Fruit fly (Drosophila melanogaster) whole organism, embryonic: ENCODE data around the gene CG34134.
A peak's percentile ranks its signal among the peaks of the same experiment; 100 is the strongest.

Source experiments
- Asciz ChIP-seq: fragments of 200-800 bp; sonication (Bioruptor generic); optimal IDR thresholded peaks from 2 replicates; lab custom pipeline; 2017; ENCODE audit warnings: missing biosample characterization, mild to moderate bottlenecking, missing genetic modification characterization, missing genetic modification reagents
- CG10543 ChIP-seq: fragments of 200-800 bp; sonication (Bioruptor generic); optimal IDR thresholded peaks from 3 replicates; lab custom pipeline; 2017; ENCODE audit warnings: missing biosample characterization, mild to moderate bottlenecking, missing genetic modification characterization, moderate library complexity
- CG11247 ChIP-seq: fragments of 200-800 bp; sonication (Bioruptor generic); IDR thresholded peaks from 2 replicates; pipeline ENCODE4 v1.3.6; 2022; ENCODE audit warnings: missing biosample characterization, missing genetic modification characterization
- CG12071 ChIP-seq: fragments of 200-800 bp; sonication (Bioruptor generic); optimal IDR thresholded peaks from 3 replicates; lab custom pipeline; 2018; ENCODE audit warnings: missing biosample characterization, mild to moderate bottlenecking, missing genetic modification characterization
- CG12219 ChIP-seq: fragments of 200-800 bp; sonication (Bioruptor generic); optimal IDR thresholded peaks from 3 replicates; lab custom pipeline; 2018; ENCODE audit warnings: missing biosample characterization, mild to moderate bottlenecking, missing genetic modification characterization
- CG12942 ChIP-seq: fragments of 200-800 bp; sonication (Bioruptor generic); optimal IDR thresholded peaks from 3 replicates; lab custom pipeline; 2016; ENCODE audit warnings: missing biosample characterization, missing genetic modification characterization
- CG15514 ChIP-seq: fragments of 200-800 bp; sonication (Bioruptor generic); optimal IDR thresholded peaks from 3 replicates; lab custom pipeline; 2017; ENCODE audit warnings: missing biosample characterization, missing genetic modification characterization, mild to moderate bottlenecking, moderate library complexity, missing genetic modification reagents
- CG16813 ChIP-seq: fragments of 200-800 bp; sonication (Bioruptor generic); IDR thresholded peaks from 3 replicates; pipeline ENCODE4 v1.3.6; 2022; ENCODE audit warnings: missing biosample characterization, missing genetic modification characterization; ENCODE audit not compliant: partially characterized antibody
- CG17359 ChIP-seq: fragments of 200-800 bp; sonication (Bioruptor generic); optimal IDR thresholded peaks from 3 replicates; lab custom pipeline; 2018; ENCODE audit warnings: missing biosample characterization, mild to moderate bottlenecking, missing genetic modification characterization, moderate library complexity
- CG2202 ChIP-seq: fragments of 200-800 bp; sonication (Bioruptor generic); optimal IDR thresholded peaks from 2 replicates; lab custom pipeline; 2018; ENCODE audit warnings: missing biosample characterization, mild to moderate bottlenecking, missing genetic modification characterization
- CG2875 ChIP-seq: fragments of 200-800 bp; sonication (Bioruptor generic); optimal IDR thresholded peaks from 2 replicates; lab custom pipeline; 2017; ENCODE audit warnings: missing biosample characterization, mild to moderate bottlenecking, missing genetic modification characterization, missing genetic modification reagents
- CG8359 ChIP-seq: fragments of 200-800 bp; sonication (Bioruptor generic); optimal IDR thresholded peaks from 2 replicates; lab custom pipeline; 2017; ENCODE audit warnings: missing biosample characterization, mild to moderate bottlenecking, missing genetic modification characterization, borderline replicate concordance
- CG9727 ChIP-seq: fragments of 200-800 bp; sonication (Bioruptor generic); optimal IDR thresholded peaks from 3 replicates; lab custom pipeline; 2017; ENCODE audit warnings: missing biosample characterization, mild to moderate bottlenecking, missing genetic modification characterization
- D19B ChIP-seq: fragments of 200-800 bp; sonication (Bioruptor generic); optimal IDR thresholded peaks from 2 replicates; lab custom pipeline; 2017; ENCODE audit warnings: missing biosample characterization, mild to moderate bottlenecking, missing genetic modification characterization
- Dip3 ChIP-seq: fragments of 200-800 bp; sonication (Bioruptor generic); optimal IDR thresholded peaks from 3 replicates; lab custom pipeline; 2016; ENCODE audit warnings: missing biosample characterization, missing genetic modification characterization
- Dp ChIP-seq: fragments of 200-800 bp; sonication (Bioruptor generic); optimal IDR thresholded peaks from 2 replicates; lab custom pipeline; 2018; ENCODE audit warnings: missing biosample characterization, mild to moderate bottlenecking, missing genetic modification characterization, moderate library complexity
- Drgx ChIP-seq: fragments of 200-800 bp; sonication (Bioruptor generic); IDR thresholded peaks from 2 replicates; pipeline ENCODE4 v1.3.6; 2022; ENCODE audit warnings: missing biosample characterization, missing genetic modification characterization
- HLH4C ChIP-seq: fragments of 200-800 bp; sonication (Bioruptor generic); IDR thresholded peaks from 3 replicates; pipeline ENCODE4 v1.3.6; 2022; ENCODE audit warnings: missing biosample characterization, missing genetic modification characterization; ENCODE audit not compliant: partially characterized antibody
- Lim3 ChIP-seq: fragments of 200-800 bp; sonication (Bioruptor generic); IDR thresholded peaks from 2 replicates; pipeline ENCODE4 v1.3.6; 2022; ENCODE audit warnings: missing biosample characterization, missing genetic modification characterization
- MESR4 ChIP-seq: fragments of 200-800 bp; sonication (Bioruptor generic); optimal IDR thresholded peaks from 2 replicates; lab custom pipeline; 2018; ENCODE audit warnings: missing biosample characterization, mild to moderate bottlenecking, missing genetic modification characterization, moderate library complexity
- Scr ChIP-seq: fragments of 200-800 bp; sonication (Bioruptor generic); IDR thresholded peaks from 2 replicates; pipeline ENCODE4 v1.3.6; 2022; ENCODE audit warnings: missing biosample characterization, missing genetic modification characterization; ENCODE audit not compliant: partially characterized antibody
- Xbp1 ChIP-seq: fragments of 200-800 bp; sonication (Bioruptor generic); optimal IDR thresholded peaks from 3 replicates; lab custom pipeline; 2016; ENCODE audit warnings: missing biosample characterization, mild to moderate bottlenecking, missing genetic modification characterization
- al ChIP-seq: fragments of 200-800 bp; sonication (Bioruptor generic); IDR thresholded peaks from 2 replicates; pipeline ENCODE4 v1.3.6; 2022; ENCODE audit warnings: missing biosample characterization, missing genetic modification characterization
- ara ChIP-seq: fragments of 200-800 bp; sonication (Bioruptor generic); IDR thresholded peaks from 2 replicates; pipeline ENCODE4 v1.3.6; 2022; ENCODE audit warnings: missing biosample characterization, missing genetic modification characterization
- ato ChIP-seq: fragments of 200-800 bp; sonication (Bioruptor generic); IDR thresholded peaks from 2 replicates; pipeline ENCODE4 v1.3.6; 2022; ENCODE audit warnings: missing biosample characterization, missing genetic modification characterization; ENCODE audit not compliant: partially characterized antibody
- bab2 ChIP-seq: fragments of 200-800 bp; sonication (Bioruptor generic); optimal IDR thresholded peaks from 2 replicates; lab custom pipeline; 2016; ENCODE audit warnings: missing biosample characterization, missing genetic modification characterization
- bcd ChIP-seq: fragments of 200-800 bp; sonication (Bioruptor generic); optimal IDR thresholded peaks from 2 replicates; lab custom pipeline; 2017; ENCODE audit warnings: missing biosample characterization, mild to moderate bottlenecking, missing genetic modification characterization
- cas ChIP-seq: fragments of 200-800 bp; sonication (Bioruptor generic); IDR thresholded peaks from 2 replicates; pipeline ENCODE4 v1.3.6; 2022; ENCODE audit warnings: missing biosample characterization, missing genetic modification characterization
- ci ChIP-seq: fragments of 200-800 bp; sonication (Bioruptor generic); IDR thresholded peaks from 3 replicates; pipeline ENCODE4 v1.3.6; 2022; ENCODE audit warnings: missing biosample characterization, missing genetic modification characterization
- dan ChIP-seq: fragments of 200-800 bp; sonication (Bioruptor generic); IDR thresholded peaks from 2 replicates; pipeline ENCODE4 v1.3.6; 2022; ENCODE audit warnings: missing biosample characterization, missing genetic modification characterization
- dati ChIP-seq: fragments of 200-800 bp; sonication (Bioruptor generic); IDR thresholded peaks from 2 replicates; pipeline ENCODE4 v1.3.6; 2022; ENCODE audit warnings: missing biosample characterization, missing genetic modification characterization
- dpn ChIP-seq, 2 experiments: fragments of 200-800 bp; sonication (Bioruptor generic); optimal IDR thresholded peaks; 3 replicates each; lab custom pipeline; 2016; ENCODE audit warnings: missing biosample characterization in 2 of 2, missing genetic modification characterization in 2 of 2
- exex ChIP-seq: fragments of 200-800 bp; sonication (Bioruptor generic); optimal IDR thresholded peaks from 4 replicates; lab custom pipeline; 2018; ENCODE audit warnings: missing biosample characterization, mild to moderate bottlenecking, missing genetic modification characterization, moderate library complexity
- gce ChIP-seq: fragments of 200-800 bp; sonication (Bioruptor generic); IDR thresholded peaks from 3 replicates; pipeline ENCODE4 v1.3.6; 2022; ENCODE audit warnings: missing biosample characterization, missing genetic modification characterization
- hkb ChIP-seq, 2 experiments: fragments of 200-800 bp in 1 of 2; fragments of >200 bp in 1 of 2; sonication (Bioruptor generic) in 1 of 2; IDR thresholded peaks in 1 of 2; optimal IDR thresholded peaks in 1 of 2; 2 replicates each; pipeline versions ENCODE4 v1.3.6 to Lab custom; 2017 to 2022; ENCODE audit warnings: missing biosample characterization in 1 of 2, missing genetic modification characterization in 1 of 2
- jumu ChIP-seq: fragments of 200-800 bp; sonication (Bioruptor generic); optimal IDR thresholded peaks from 3 replicates; lab custom pipeline; 2016; ENCODE audit warnings: missing biosample characterization, missing genetic modification characterization
- kay ChIP-seq: fragments of 200-800 bp; sonication (Bioruptor generic); optimal IDR thresholded peaks from 2 replicates; lab custom pipeline; 2016; ENCODE audit warnings: missing biosample characterization, missing genetic modification characterization
- klu ChIP-seq: fragments of 200-800 bp; sonication (Bioruptor generic); IDR thresholded peaks from 2 replicates; pipeline ENCODE4 v1.3.6; 2022; ENCODE audit warnings: missing biosample characterization, missing genetic modification characterization
- luna ChIP-seq: fragments of 200-800 bp; sonication (Bioruptor generic); optimal IDR thresholded peaks from 2 replicates; lab custom pipeline; 2016; ENCODE audit warnings: missing biosample characterization, missing genetic modification characterization
- mld ChIP-seq: fragments of 200-800 bp; sonication (Bioruptor generic); IDR thresholded peaks from 3 replicates; pipeline ENCODE4 v1.3.6; 2022; ENCODE audit warnings: missing biosample characterization, missing genetic modification characterization; ENCODE audit not compliant: partially characterized antibody
- oc ChIP-seq: fragments of 200-800 bp; sonication (Bioruptor generic); optimal IDR thresholded peaks from 2 replicates; lab custom pipeline; 2018; ENCODE audit warnings: missing biosample characterization, mild to moderate bottlenecking, missing genetic modification characterization, moderate library complexity
- pb ChIP-seq: fragments of 200-800 bp; sonication (Bioruptor generic); optimal IDR thresholded peaks from 3 replicates; lab custom pipeline; 2016; ENCODE audit warnings: missing biosample characterization, missing genetic modification characterization
- peb ChIP-seq: fragments of 200-800 bp; sonication (Bioruptor generic); IDR thresholded peaks from 2 replicates; pipeline ENCODE4 v1.3.6; 2022; ENCODE audit warnings: missing biosample characterization, missing genetic modification characterization
- salm ChIP-seq: fragments of 200-800 bp; sonication (Bioruptor generic); optimal IDR thresholded peaks from 2 replicates; lab custom pipeline; 2018; ENCODE audit warnings: missing biosample characterization, mild to moderate bottlenecking, missing genetic modification characterization
- sens-2 ChIP-seq: fragments of 200-800 bp; sonication (Bioruptor generic); IDR thresholded peaks from 2 replicates; pipeline ENCODE4 v1.3.6; 2022; ENCODE audit warnings: missing biosample characterization, missing genetic modification characterization
- shn ChIP-seq: fragments of 200-800 bp; sonication (Bioruptor generic); optimal IDR thresholded peaks from 3 replicates; lab custom pipeline; 2016; ENCODE audit warnings: missing biosample characterization, missing genetic modification characterization
- sim ChIP-seq: fragments of 200-800 bp; sonication (Bioruptor generic); IDR thresholded peaks from 2 replicates; pipeline ENCODE4 v1.3.6; 2022; ENCODE audit warnings: missing biosample characterization, missing genetic modification characterization
- so ChIP-seq: fragments of 200-800 bp; sonication (Bioruptor generic); IDR thresholded peaks from 3 replicates; pipeline ENCODE4 v1.3.6; 2022; ENCODE audit warnings: missing biosample characterization, missing genetic modification characterization
- trem ChIP-seq: fragments of 200-800 bp; optimal IDR thresholded peaks from 3 replicates; lab custom pipeline; 2019; ENCODE audit warnings: missing biosample characterization, mild to moderate bottlenecking, missing genetic modification characterization, moderate library complexity
- trh ChIP-seq: fragments of 200-800 bp; sonication (Bioruptor generic); optimal IDR thresholded peaks from 2 replicates; lab custom pipeline; 2016; ENCODE audit warnings: missing biosample characterization, missing genetic modification characterization

Gene CG34134

DNA sequence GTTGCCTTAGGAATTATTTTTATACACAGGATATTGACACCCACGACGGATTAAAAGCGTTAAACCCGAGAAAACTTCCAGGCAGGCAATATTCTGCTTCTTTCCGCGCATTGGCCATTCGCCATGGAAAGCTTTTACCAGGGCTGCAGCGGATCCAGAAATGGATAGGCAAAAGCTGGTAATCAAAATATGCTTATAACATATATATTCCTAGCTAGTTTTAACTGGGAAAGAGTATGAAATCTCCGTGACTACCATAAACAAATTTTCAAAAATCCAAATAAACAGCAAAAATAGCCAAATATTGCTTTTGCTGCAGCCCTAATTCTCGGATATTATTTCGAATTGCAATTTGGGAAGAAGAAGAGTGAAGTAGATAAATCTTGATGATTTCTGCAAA is 31.1 kb downstream of the CG34134 start, which contains the start of the genes PAPLA1 and Rbsn-5 (continued):
- TF ChIP-seq al (peak; percentile 93), Dip3 (GFP tag; lab: Kevin White, UChicago) (peak; percentile 97), ci (GFP tag; lab: Robert Waterston, UW) (peak; percentile 92), CG12071 (GFP tag; lab: Kevin White, UChicago) (peak; percentile 82), Dp (peak; percentile 28), HLH4C (no peak), mld (no peak), exex (peak; percentile 93), bcd (GFP tag; lab: Kevin White, UChicago) (peak; percentile 96), Lim3 (peak; percentile 58; the same call in 1 of the 2 replicates), Scr (GFP tag; lab: Robert Waterston, UW) (0 out of 2 replicates have a peak, but pooled peaks have one; percentile 21), sens-2 (GFP tag; lab: Robert Waterston, UW) (peak; percentile 75), cas (GFP tag; lab: Robert Waterston, UW) (peak; percentile 87), dan (GFP tag; lab: Robert Waterston, UW) (peak; percentile 43; the same call in 1 of the 2 replicates), ato (no peak), salm (tag; lab: Kevin White, UChicago) (peak; percentile 82), bab2 (GFP tag; lab: Kevin White, UChicago) (peak; percentile 97), luna (GFP tag; lab: Kevin White, UChicago) (peak; percentile 94), trh (peak; percentile 81), MESR4 (peak; percentile 59), CG12942 (GFP tag; lab: Kevin White, UChicago) (peak; percentile 94), CG9727 (GFP tag; lab: Kevin White, UChicago) (peak; percentile 89), so (GFP tag; lab: Robert Waterston, UW) (peak; percentile 88), CG17359 (tag; lab: Kevin White, UChicago) (peak; percentile 92), D19B (GFP tag; lab: Kevin White, UChicago) (peak; percentile 78), trem (peak; percentile 84), Drgx (GFP tag; lab: Robert Waterston, UW) (peak; percentile 79), pb (GFP tag; lab: Kevin White, UChicago) (peak; percentile 93), CG15514 (peak; percentile 90), gce (peak; percentile 74; the same call in 2 of the 3 replicates), dati (GFP tag; lab: Robert Waterston, UW) (peak; percentile 68; the same call in 1 of the 2 replicates), shn (GFP tag; lab: Kevin White, UChicago) (peak; percentile 96), peb (GFP tag; lab: Robert Waterston, UW) (peak; percentile 87), CG16813 (no peak), CG12219 (GFP tag; lab: Kevin White, UChicago) (peak; percentile 86), Xbp1 (GFP tag; lab: Kevin White, UChicago) (peak; percentile 97), klu (GFP tag; lab: Robert Waterston, UW) (peak; percentile 86), CG8359 (GFP tag; lab: Kevin White, UChicago) (peak; percentile 62), ara (GFP tag; lab: Robert Waterston, UW) (peak; percentile 90), sim (GFP tag; lab: Robert Waterston, UW) (peak; percentile 61; the same call in 1 of the 2 replicates), oc (tag; lab: Kevin White, UChicago) (peak; percentile 98), Asciz (GFP tag; lab: Kevin White, UChicago) (peak; percentile 75), CG2202 (tag; lab: Kevin White, UChicago) (peak; percentile 79), CG2875 (GFP tag; lab: Kevin White, UChicago) (peak; percentile 80), dpn (GFP tag; optimal IDR thresholded peaks at IDR 0.05; lab: Kevin White, UChicago) (peak; percentile 97), jumu (GFP tag; lab: Kevin White, UChicago) (peak; percentile 96), CG10543 (GFP tag; lab: Kevin White, UChicago) (peak; percentile 94), kay (GFP tag; lab: Kevin White, UChicago) (peak; percentile 95), hkb (optimal IDR thresholded peaks at IDR 0.05; lab: Kevin White, UChicago) (no peak), hkb (GFP tag; IDR thresholded peaks at IDR 0.05; lab: Robert Waterston, UW) (peak; percentile 90), CG11247 (peak; percentile 89)
